Fruit fly (Drosophila melanogaster): ENCODE data around the gene tgy.

- TF ChIP-seq ara (GFP tag; IDR thresholded peaks at IDR 0.05) (no peak), gro (GFP tag; optimal IDR thresholded peaks at IDR 0.05) (no peak), pita (GFP tag; optimal IDR thresholded peaks at IDR 0.05) (no peak), zen2 (GFP tag; IDR thresholded peaks at IDR 0.05; ENCODE audit: partially characterized antibody) (no peak), unpg (GFP tag; optimal IDR thresholded peaks at IDR 0.05) (no peak), CG15514 (GFP tag; optimal IDR thresholded peaks at IDR 0.05) (no peak), schlank (tag; optimal IDR thresholded peaks at IDR 0.05) (no peak), Jarid2 (GFP tag; optimal IDR thresholded peaks at IDR 0.05) (no peak)
Observed at dm6 chrX:19171926-19172325, 44.8 kb upstream of the tgy start.
